Worm (Caenorhabditis elegans) whole organism, midembryonic: ENCODE results near the gene noah-2.
A peak's percentile ranks its signal among the peaks of the same experiment; 100 is the strongest.

Experiments
- T22C8.4 ChIP-seq: fragments of 200-800 bp; sonication (Bioruptor generic); IDR thresholded peaks from 2 replicates; pipeline ENCODE4 v1.3.6; 2022; ENCODE audit warnings: missing genetic modification characterization, missing compliant biosample characterization
- cog-1 ChIP-seq: sonication (generic microtip); optimal IDR thresholded peaks from 2 replicates; lab custom pipeline; 2016; ENCODE audit warnings: missing genetic modification characterization, missing compliant biosample characterization
- flt-1 ChIP-seq: fragments of 200-800 bp; sonication (Bioruptor generic); IDR thresholded peaks from 2 replicates; pipeline ENCODE4 v1.3.6; 2022; ENCODE audit warnings: missing genetic modification characterization, missing compliant biosample characterization
- klf-2 ChIP-seq: fragments of 200-800 bp; sonication (Bioruptor generic); conservative IDR thresholded peaks from 2 replicates; pipeline ENCODE4 v1.3.6; 2022; ENCODE audit warnings: missing genetic modification reagents, missing genetic modification characterization, missing compliant biosample characterization
- med-1 ChIP-seq: sonication (generic microtip); optimal IDR thresholded peaks from 2 replicates; lab custom pipeline; 2017; ENCODE audit warnings: missing genetic modification characterization, mild to moderate bottlenecking, missing compliant biosample characterization, antibody characterized with exemption, missing genetic modification reagents; ENCODE audit not compliant: insufficient read depth
- ref-1 ChIP-seq: fragments of 200-800 bp; sonication (Bioruptor generic); conservative IDR thresholded peaks from 2 replicates; pipeline ENCODE4 v1.3.6; 2022; ENCODE audit warnings: missing genetic modification reagents, missing genetic modification characterization, missing compliant biosample characterization
- tab-1 ChIP-seq: fragments of 200-800 bp; sonication (Bioruptor generic); IDR thresholded peaks from 2 replicates; pipeline ENCODE4 v1.3.6; 2022; ENCODE audit warnings: missing genetic modification characterization, missing compliant biosample characterization
- ztf-23 ChIP-seq: fragments of 200-800 bp; sonication (Bioruptor generic); IDR thresholded peaks from 2 replicates; pipeline ENCODE4 v1.3.6; 2022; ENCODE audit warnings: missing genetic modification reagents, missing genetic modification characterization, missing compliant biosample characterization
- ztf-29 ChIP-seq: fragments of 200-800 bp; sonication (Bioruptor generic); IDR thresholded peaks from 2 replicates; pipeline ENCODE4 v1.3.6; 2022; ENCODE audit warnings: missing genetic modification reagents, missing genetic modification characterization, missing compliant biosample characterization

Gene noah-2

ce11 chrIV:14091242-14091641 lies at the start of gene noah-2:
TSS of gene noah-2 (plus strand) at chrIV:14091254.
- TF ChIP-seq ref-1 (GFP tag; lab: Robert Waterston, UW) (no peak), cog-1 (tag; lab: Kevin White, UChicago) (no peak), ztf-23 (GFP tag; lab: Robert Waterston, UW) (no peak), T22C8.4 (GFP tag; lab: Robert Waterston, UW) (no peak), flt-1 (GFP tag; lab: Robert Waterston, UW) (no peak), ztf-29 (GFP tag; lab: Robert Waterston, UW) (no peak), med-1 (GFP tag; lab: Kevin White, UChicago) (no peak), klf-2 (GFP tag; lab: Robert Waterston, UW) (no peak), tab-1 (GFP tag; lab: Robert Waterston, UW) (no peak)

- TF ChIP-seq ref-1 (GFP tag; lab: Robert Waterston, UW) (no peak), klf-2 (GFP tag; lab: Robert Waterston, UW) (no peak), flt-1 (GFP tag; lab: Robert Waterston, UW) (no peak), ztf-29 (GFP tag; lab: Robert Waterston, UW) (no peak), med-1 (GFP tag; lab: Kevin White, UChicago) (no peak), cog-1 (tag; lab: Kevin White, UChicago) (no peak), T22C8.4 (GFP tag; lab: Robert Waterston, UW) (no peak), ztf-23 (GFP tag; lab: Robert Waterston, UW) (no peak), tab-1 (GFP tag; lab: Robert Waterston, UW) (no peak)
Measured at ce11 chrIV:14043680-14044079, 47.4 kb upstream of the noah-2 start, which contains the start of gene Y37A1B.7. TSS of gene Y37A1B.7 (minus strand) at chrIV:14043780.

ce11 chrIV:14046777-14047176 lies 44.3 kb upstream of the noah-2 start:
- TF ChIP-seq ztf-29 (GFP tag; lab: Robert Waterston, UW) (no peak), flt-1 (GFP tag; lab: Robert Waterston, UW) (0 out of 2 replicates have a peak, but pooled peaks have one; percentile 46)

- TF ChIP-seq ref-1 (GFP tag; lab: Robert Waterston, UW) (no peak), T22C8.4 (GFP tag; lab: Robert Waterston, UW) (no peak), cog-1 (tag; lab: Kevin White, UChicago) (no peak), ztf-23 (GFP tag; lab: Robert Waterston, UW) (no peak), flt-1 (GFP tag; lab: Robert Waterston, UW) (no peak), klf-2 (GFP tag; lab: Robert Waterston, UW) (no peak), ztf-29 (GFP tag; lab: Robert Waterston, UW) (no peak), tab-1 (GFP tag; lab: Robert Waterston, UW) (no peak), med-1 (GFP tag; lab: Kevin White, UChicago) (no peak)
Measured at ce11 chrIV:14050442-14050841, 40.6 kb upstream of the noah-2 start.

- no peak for TF ChIP-seq ztf-23 (GFP tag; lab: Robert Waterston, UW)
- no peak for TF ChIP-seq klf-2 (GFP tag; lab: Robert Waterston, UW)
- TF ChIP-seq ztf-29 (GFP tag; lab: Robert Waterston, UW) = no peak
- TF ChIP-seq tab-1 (GFP tag; lab: Robert Waterston, UW) = no peak
- TF ChIP-seq ref-1 (GFP tag; lab: Robert Waterston, UW) = no peak
- TF ChIP-seq med-1 (GFP tag; lab: Kevin White, UChicago) = no peak
- no peak for TF ChIP-seq cog-1 (tag; lab: Kevin White, UChicago)
- TF ChIP-seq flt-1 (GFP tag; lab: Robert Waterston, UW) = no peak
- no peak for TF ChIP-seq T22C8.4 (GFP tag; lab: Robert Waterston, UW)
Measured at ce11 chrIV:14050900-14051299, 40.2 kb upstream of the noah-2 start, which contains the start of gene semo-1. TSS of gene semo-1 (plus strand) at chrIV:14051200.

- TF ChIP-seq ztf-23 (GFP tag; lab: Robert Waterston, UW) (no peak), cog-1 (tag; lab: Kevin White, UChicago) (no peak), ztf-29 (GFP tag; lab: Robert Waterston, UW) (no peak)
Measured at ce11 chrIV:14060612-14061011, 30.4 kb upstream of the noah-2 start, which contains the start of gene Y37A1B.4. TSS of gene Y37A1B.4 (minus strand) at chrIV:14060712.

- TF ChIP-seq ztf-29 (GFP tag; lab: Robert Waterston, UW) (no peak), flt-1 (GFP tag; lab: Robert Waterston, UW) (no peak), cog-1 (tag; lab: Kevin White, UChicago) (no peak)
Measured at ce11 chrIV:14066403-14066802, 24.7 kb upstream of the noah-2 start.

- TF ChIP-seq tab-1 (GFP tag; lab: Robert Waterston, UW) (no peak), flt-1 (GFP tag; lab: Robert Waterston, UW) (no peak), cog-1 (tag; lab: Kevin White, UChicago) (no peak), med-1 (GFP tag; lab: Kevin White, UChicago) (no peak), klf-2 (GFP tag; lab: Robert Waterston, UW) (no peak), ztf-29 (GFP tag; lab: Robert Waterston, UW) (no peak), ztf-23 (GFP tag; lab: Robert Waterston, UW) (no peak), T22C8.4 (GFP tag; lab: Robert Waterston, UW) (no peak), ref-1 (GFP tag; lab: Robert Waterston, UW) (no peak)
Measured at ce11 chrIV:14069760-14070159, 21.3 kb upstream of the noah-2 start, which contains the start of gene lst-4. TSS of gene lst-4 (minus strand) at chrIV:14069860.

ce11 chrIV:14070185-14070991 lies 20.7 kb upstream of the noah-2 start:
- TF ChIP-seq med-1 (GFP tag; lab: Kevin White, UChicago) (no peak), ref-1 (GFP tag; lab: Robert Waterston, UW) (no peak), klf-2 (GFP tag; lab: Robert Waterston, UW) (no peak), ztf-29 (GFP tag; lab: Robert Waterston, UW) (no peak), tab-1 (GFP tag; lab: Robert Waterston, UW) (no peak), flt-1 (GFP tag; lab: Robert Waterston, UW) (no peak), ztf-23 (GFP tag; lab: Robert Waterston, UW) (no peak)
